Fruit fly (Drosophila melanogaster) whole organism, wandering third instar larva: ENCODE measurements around the gene rost.

Source experiments
- GATAd ChIP-seq: sonication (Bioruptor generic); optimal IDR thresholded peaks from 2 replicates; lab custom pipeline; 2016; ENCODE audit warnings: missing biosample characterization, missing genetic modification characterization
- Hr78 ChIP-seq: fragments of >200 bp; optimal IDR thresholded peaks from 2 replicates; lab custom pipeline; 2017; ENCODE audit warnings: missing biosample characterization, missing genetic modification characterization
- Myc ChIP-seq: fragments of >200 bp; optimal IDR thresholded peaks from 2 replicates; lab custom pipeline; 2017
- Vsx2 ChIP-seq: fragments of 200-300, 225-300 bp; sonication (Bioruptor generic); optimal IDR thresholded peaks from 2 replicates; lab custom pipeline; 2018; ENCODE audit warnings: missing biosample characterization, missing genetic modification characterization; ENCODE audit not compliant: partially characterized antibody
- br ChIP-seq: fragments of 200-800 bp; sonication (Bioruptor generic); optimal IDR thresholded peaks from 2 replicates; lab custom pipeline; 2016; ENCODE audit warnings: missing biosample characterization, missing genetic modification characterization
- brk ChIP-seq: fragments of 200-800 bp; sonication (Bioruptor generic); optimal IDR thresholded peaks from 2 replicates; lab custom pipeline; 2016; ENCODE audit warnings: missing biosample characterization, mild to moderate bottlenecking, missing genetic modification characterization
- fru ChIP-seq: fragments of 200-800 bp; sonication (Bioruptor generic); optimal IDR thresholded peaks from 3 replicates; lab custom pipeline; 2016; ENCODE audit warnings: missing biosample characterization, mild to moderate bottlenecking, missing genetic modification characterization
- lola ChIP-seq: fragments of >200 bp; optimal IDR thresholded peaks from 2 replicates; lab custom pipeline; 2017; ENCODE audit warnings: missing biosample characterization, missing genetic modification characterization
- pan ChIP-seq: fragments of >200 bp; optimal IDR thresholded peaks from 2 replicates; lab custom pipeline; 2017
- psq ChIP-seq: fragments of 200-800 bp; sonication (Bioruptor generic); optimal IDR thresholded peaks from 3 replicates; lab custom pipeline; 2017; ENCODE audit warnings: missing biosample characterization, mild to moderate bottlenecking, missing genetic modification characterization, moderate library complexity
- rgr ChIP-seq: fragments of 200-800 bp; sonication (Bioruptor generic); optimal IDR thresholded peaks from 3 replicates; lab custom pipeline; 2016; ENCODE audit warnings: missing biosample characterization, mild to moderate bottlenecking, missing genetic modification characterization

DNA sequence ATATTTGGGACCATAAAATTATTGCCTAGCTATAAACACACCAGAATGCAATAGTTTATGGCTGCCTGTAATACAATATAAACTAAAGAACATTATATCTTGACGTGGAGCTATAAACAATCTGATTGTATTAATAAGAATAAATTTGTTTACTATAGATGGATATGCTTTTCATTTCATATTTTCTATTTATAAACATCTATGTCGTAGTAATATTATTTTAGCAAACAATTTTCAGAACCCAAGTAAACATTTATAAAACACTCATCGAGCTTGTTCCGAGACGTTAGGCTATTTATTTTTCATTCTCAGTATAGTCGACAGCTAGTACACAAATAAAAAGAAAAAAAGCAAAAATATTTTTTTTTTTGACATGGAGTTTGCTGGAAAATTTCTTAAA, 9.0 kb downstream of the rost start, which contains the start of gene CG18662:
- TF ChIP-seq Myc (lab: Kevin White, UChicago) (no peak), GATAd (no peak), rgr (GFP tag; lab: Kevin White, UChicago) (no peak), Hr78 (GFP tag; lab: Kevin White, UChicago) (no peak), Vsx2 (no peak), br (no peak), lola (GFP tag; lab: Kevin White, UChicago) (no peak), brk (GFP tag; lab: Kevin White, UChicago) (no peak), pan (lab: Kevin White, UChicago) (no peak), psq (GFP tag; lab: Kevin White, UChicago) (no peak), fru (no peak)
